Fruit fly (Drosophila melanogaster): ENCODE results near the gene CenG1A.
A peak's percentile ranks its signal among the peaks of the same experiment; 100 is the strongest.

The CenG1A gene

dm6 chr2L:13835002-13835910, at the start of gene CenG1A, which contains the start of gene mRpS23 (continued):
- TF ChIP-seq zfh1 (GFP tag; IDR thresholded peaks at IDR 0.05) (peak; percentile 100), CG2678 (tag; optimal IDR thresholded peaks at IDR 0.05) (peak; percentile 100), CG14441 (GFP tag; IDR thresholded peaks at IDR 0.05) (peak; percentile 100), CG6175 (GFP tag; IDR thresholded peaks at IDR 0.05) (peak; percentile 100), Ada2b (GFP tag; IDR thresholded peaks at IDR 0.05) (peak; percentile 100), kni (GFP tag; optimal IDR thresholded peaks at IDR 0.05) (peak; percentile 94), nmo (GFP tag; optimal IDR thresholded peaks at IDR 0.05) (peak; percentile 100), bcd (GFP tag; optimal IDR thresholded peaks at IDR 0.05) (peak; percentile 100), CG12071 (GFP tag; optimal IDR thresholded peaks at IDR 0.05) (peak; percentile 100), Mes4 (GFP tag; optimal IDR thresholded peaks at IDR 0.05) (peak; percentile 100), Sox100B (GFP tag; optimal IDR thresholded peaks at IDR 0.05) (peak; percentile 99), mam (GFP tag; optimal IDR thresholded peaks at IDR 0.05) (peak; percentile 100), pum (GFP tag; optimal IDR thresholded peaks at IDR 0.05) (peak; percentile 100), CG2889 (GFP tag; IDR thresholded peaks at IDR 0.05) (peak; percentile 100), stwl (tag; optimal IDR thresholded peaks at IDR 0.05) (peak; percentile 94), unc-4 (GFP tag; IDR thresholded peaks at IDR 0.05; ENCODE audit: partially characterized antibody) (peak; percentile 82), CG7839 (tag; optimal IDR thresholded peaks at IDR 0.05) (peak; percentile 100), croc (GFP tag; conservative IDR thresholded peaks at IDR 0.05) (peak; percentile 100), Fer2 (tag; optimal IDR thresholded peaks at IDR 0.05) (peak; percentile 99), unpg (GFP tag; optimal IDR thresholded peaks at IDR 0.05) (peak; percentile 100), Doc2 (GFP tag; IDR thresholded peaks at IDR 0.05) (peak; percentile 99), dati (GFP tag; IDR thresholded peaks at IDR 0.05) (peak; percentile 100), Bteb2 (GFP tag; optimal IDR thresholded peaks at IDR 0.05) (peak; percentile 100), HLH4C (GFP tag; IDR thresholded peaks at IDR 0.05; ENCODE audit: partially characterized antibody) (peak; percentile 85), nerfin-2 (GFP tag; IDR thresholded peaks at IDR 0.05; ENCODE audit: partially characterized antibody) (peak; percentile 66; the same call in 1 of the 2 replicates), CG5953 (GFP tag; IDR thresholded peaks at IDR 0.05) (peak; percentile 100), gcm (GFP tag; optimal IDR thresholded peaks at IDR 0.05) (peak; percentile 100), sima (GFP tag; optimal IDR thresholded peaks at IDR 0.05) (peak; percentile 98), CG9215 (GFP tag; IDR thresholded peaks at IDR 0.05) (peak; percentile 99), CG17912 (GFP tag; optimal IDR thresholded peaks at IDR 0.05) (peak; percentile 99), az2 (GFP tag; optimal IDR thresholded peaks at IDR 0.05) (peak; percentile 100), pita (GFP tag; optimal IDR thresholded peaks at IDR 0.05) (no peak), CG4707 (GFP tag; optimal IDR thresholded peaks at IDR 0.05) (peak; percentile 99), CG7928 (GFP tag; optimal IDR thresholded peaks at IDR 0.05) (peak; percentile 88), CG8089 (GFP tag; optimal IDR thresholded peaks at IDR 0.05) (peak; percentile 100), br (optimal IDR thresholded peaks at IDR 0.05) (no peak), Sry-δ (GFP tag; optimal IDR thresholded peaks at IDR 0.05) (peak; percentile 87), hkb (optimal IDR thresholded peaks at IDR 0.05) (no peak), hkb (GFP tag; IDR thresholded peaks at IDR 0.05) (peak; percentile 100), ase (GFP tag; IDR thresholded peaks at IDR 0.05) (peak; percentile 100), CG12104 (GFP tag; optimal IDR thresholded peaks at IDR 0.05) (peak; percentile 99), Tbp (GFP tag; optimal IDR thresholded peaks at IDR 0.05) (no peak), zfh2 (GFP tag; optimal IDR thresholded peaks at IDR 0.05) (peak; percentile 100), Aef1 (GFP tag; IDR thresholded peaks at IDR 0.05) (peak; percentile 100), en (GFP tag; optimal IDR thresholded peaks at IDR 0.05) (peak; percentile 100), CG11696 (GFP tag; IDR thresholded peaks at IDR 0.05) (peak; percentile 99), CG15514 (GFP tag; optimal IDR thresholded peaks at IDR 0.05) (peak; percentile 96), Spps (tag; optimal IDR thresholded peaks at IDR 0.05) (peak; percentile 99), CG6813 (GFP tag; optimal IDR thresholded peaks at IDR 0.05) (peak; percentile 100)

All from whole organism, embryonic.